Fruit fly (Drosophila melanogaster) Kc167 (cell line): ENCODE data around the gene Cep164.

Experiments used
- h ChIP-seq: fragments of >200 bp; optimal IDR thresholded peaks from 3 replicates; lab custom pipeline; 2018; ENCODE audit warnings: missing external identifiers
- insv ChIP-seq: fragments of >200 bp; optimal IDR thresholded peaks from 3 replicates; lab custom pipeline; 2018; ENCODE audit warnings: missing external identifiers
- psq ChIP-seq: fragments of >200 bp; optimal IDR thresholded peaks from 2 replicates; lab custom pipeline; 2017; ENCODE audit warnings: missing external identifiers

DNA sequence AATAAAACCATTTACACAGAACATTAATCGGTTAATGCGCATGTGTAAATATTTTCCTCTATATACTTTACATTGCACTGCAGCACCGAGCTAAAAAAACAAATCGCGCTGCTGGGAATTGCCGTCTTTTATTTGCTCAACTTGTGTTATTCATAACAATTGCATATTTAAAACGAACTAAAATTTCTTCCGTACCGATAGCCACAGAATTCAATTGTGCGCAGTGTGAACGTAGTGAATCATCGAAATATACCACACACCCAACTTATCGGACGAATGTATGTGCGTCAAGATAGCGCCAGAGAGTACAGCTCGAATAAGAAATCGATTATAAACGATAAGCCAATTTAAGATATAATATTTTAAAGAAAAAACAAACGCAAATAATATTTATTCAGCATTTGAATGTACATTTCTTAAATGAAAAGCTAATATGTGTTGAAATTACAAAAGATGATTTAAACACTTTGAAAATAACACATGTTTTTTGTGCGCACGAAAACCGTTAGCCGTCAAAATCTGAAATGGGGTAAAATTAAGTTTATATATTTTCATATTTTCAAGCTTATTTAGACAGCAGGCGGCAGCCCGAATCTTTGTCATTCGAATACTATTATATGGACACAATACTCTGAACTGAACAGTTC, 22.9 kb upstream of the Cep164 start, which contains the start of the genes vap and CG12698:
- TF ChIP-seq h (lab: Kevin White, UChicago) (no peak), insv (lab: Kevin White, UChicago) (no peak), psq (lab: Kevin White, UChicago) (no peak)
